Worm (Caenorhabditis elegans) whole organism, young adult: Measurements from ENCODE around the gene vms-1.

Source experiments
- B0261.1 ChIP-seq: sonication (generic microtip); optimal IDR thresholded peaks from 2 replicates; lab custom pipeline; 2016; ENCODE audit warnings: mild to moderate bottlenecking, missing genetic modification characterization, moderate library complexity, missing compliant biosample characterization
- F23B12.7 ChIP-seq: sonication (generic microtip); optimal IDR thresholded peaks from 2 replicates; lab custom pipeline; 2017; ENCODE audit warnings: missing genetic modification characterization, mild to moderate bottlenecking, missing compliant biosample characterization, antibody characterized with exemption, moderate library complexity; ENCODE audit not compliant: insufficient read depth
- F39B2.1 ChIP-seq: fragments of 200-800 bp; sonication (Bioruptor generic); IDR thresholded peaks from 2 replicates; pipeline ENCODE4 v1.3.6; 2022; ENCODE audit warnings: missing genetic modification reagents, missing genetic modification characterization, missing compliant biosample characterization
- F52B5.7 ChIP-seq: sonication (generic microtip); optimal IDR thresholded peaks from 2 replicates; lab custom pipeline; 2016; ENCODE audit warnings: mild to moderate bottlenecking, missing genetic modification characterization, missing compliant biosample characterization
- F57A8.1 ChIP-seq: fragments of 200-800 bp; sonication (Bioruptor generic); optimal IDR thresholded peaks from 2 replicates; lab custom pipeline; 2018; ENCODE audit warnings: mild to moderate bottlenecking, missing genetic modification characterization, moderate library complexity, missing compliant biosample characterization
- Y53F4B.3 ChIP-seq: fragments of 200-800 bp; sonication (Bioruptor generic); IDR thresholded peaks from 2 replicates; pipeline ENCODE4 v1.3.6; 2022; ENCODE audit warnings: missing genetic modification reagents, missing genetic modification characterization, missing compliant biosample characterization
- Y95B8A.8 ChIP-seq: fragments of 200-800 bp; sonication (Bioruptor generic); IDR thresholded peaks from 2 replicates; pipeline ENCODE4 v1.3.6; 2022; ENCODE audit warnings: missing genetic modification reagents, missing genetic modification characterization, missing compliant biosample characterization
- aptf-2 ChIP-seq: fragments of 200-800 bp; sonication (Bioruptor generic); conservative IDR thresholded peaks from 2 replicates; pipeline ENCODE4 v1.3.6; 2022; ENCODE audit warnings: missing genetic modification reagents, missing genetic modification characterization, missing compliant biosample characterization
- atf-7 ChIP-seq: sonication (generic microtip); optimal IDR thresholded peaks from 2 replicates; lab custom pipeline; 2017; ENCODE audit warnings: mild to moderate bottlenecking, missing genetic modification characterization, missing compliant biosample characterization
- attf-5 ChIP-seq: fragments of 200-800 bp; sonication (Bioruptor generic); optimal IDR thresholded peaks from 2 replicates; lab custom pipeline; 2018; ENCODE audit warnings: mild to moderate bottlenecking, missing genetic modification characterization, missing compliant biosample characterization
- bed-1 ChIP-seq: fragments of 200-800 bp; sonication (Bioruptor generic); IDR thresholded peaks from 2 replicates; pipeline ENCODE4 v1.3.6; 2022; ENCODE audit warnings: missing genetic modification reagents, missing genetic modification characterization, missing compliant biosample characterization
- ceh-58 ChIP-seq: fragments of 200-800 bp; sonication (Bioruptor generic); IDR thresholded peaks from 2 replicates; pipeline ENCODE4 v1.3.6; 2022; ENCODE audit warnings: missing genetic modification characterization, missing compliant biosample characterization
- dpff-1 ChIP-seq: sonication (generic microtip); optimal IDR thresholded peaks from 2 replicates; lab custom pipeline; 2017; ENCODE audit warnings: mild to moderate bottlenecking, missing genetic modification characterization, missing compliant biosample characterization
- egl-18 ChIP-seq: fragments of 200-800 bp; sonication (Bioruptor generic); IDR thresholded peaks from 2 replicates; pipeline ENCODE4 v1.3.6; 2022; ENCODE audit warnings: missing genetic modification reagents, missing genetic modification characterization, missing compliant biosample characterization
- egl-44 ChIP-seq: fragments of 200-800 bp; sonication (Bioruptor generic); IDR thresholded peaks from 2 replicates; pipeline ENCODE4 v1.3.6; 2022; ENCODE audit warnings: missing genetic modification reagents, missing genetic modification characterization, missing compliant biosample characterization
- ekl-4 ChIP-seq: fragments of 200-800 bp; sonication (Bioruptor generic); IDR thresholded peaks from 2 replicates; pipeline ENCODE4 v1.3.6; 2022; ENCODE audit warnings: missing genetic modification reagents, missing genetic modification characterization, missing compliant biosample characterization
- ets-4 ChIP-seq: fragments of 200-800 bp; sonication (Bioruptor generic); optimal IDR thresholded peaks from 2 replicates; lab custom pipeline; 2018; ENCODE audit warnings: mild to moderate bottlenecking, missing genetic modification characterization, missing compliant biosample characterization
- fkh-3 ChIP-seq: sonication (generic microtip); optimal IDR thresholded peaks from 2 replicates; lab custom pipeline; 2016; ENCODE audit warnings: mild to moderate bottlenecking, missing genetic modification characterization, missing compliant biosample characterization
- gei-17 ChIP-seq: fragments of 200-800 bp; sonication (Bioruptor generic); optimal IDR thresholded peaks from 2 replicates; lab custom pipeline; 2018; ENCODE audit warnings: mild to moderate bottlenecking, missing genetic modification characterization, missing compliant biosample characterization
- hlh-12 ChIP-seq: sonication (generic microtip); optimal IDR thresholded peaks from 2 replicates; lab custom pipeline; 2016; ENCODE audit warnings: missing genetic modification characterization, missing compliant biosample characterization
- hlh-26 ChIP-seq: fragments of 200-800 bp; sonication (Bioruptor generic); conservative IDR thresholded peaks from 2 replicates; pipeline ENCODE4 v1.3.6; 2022; ENCODE audit warnings: missing genetic modification reagents, missing genetic modification characterization, missing compliant biosample characterization
- hmg-1.2 ChIP-seq: fragments of 200-800 bp; sonication (Bioruptor generic); IDR thresholded peaks from 2 replicates; pipeline ENCODE4 v1.3.6; 2022; ENCODE audit warnings: missing genetic modification reagents, missing genetic modification characterization, missing compliant biosample characterization
- let-607 ChIP-seq, 2 experiments: fragments of 200-800 bp in 1 of 2; sonication (Bioruptor generic) in 1 of 2; sonication (generic microtip) in 1 of 2; optimal IDR thresholded peaks; 2 replicates each; lab custom pipeline; 2016 to 2018; ENCODE audit warnings: mild to moderate bottlenecking in 2 of 2, missing compliant biosample characterization in 2 of 2, missing genetic modification characterization in 2 of 2, moderate library complexity in 2 of 2, missing genotype in 1 of 2
- lsl-1 ChIP-seq: fragments of 200-800 bp; sonication (Bioruptor generic); optimal IDR thresholded peaks from 2 replicates; lab custom pipeline; 2018; ENCODE audit warnings: mild to moderate bottlenecking, missing genetic modification characterization, moderate library complexity, missing compliant biosample characterization
- lsy-27 ChIP-seq: sonication (generic microtip); optimal IDR thresholded peaks from 2 replicates; lab custom pipeline; 2017; ENCODE audit warnings: missing genetic modification characterization, mild to moderate bottlenecking, missing compliant biosample characterization, antibody characterized with exemption, missing genotype, borderline replicate concordance; ENCODE audit not compliant: insufficient read depth
- mes-4 ChIP-seq: sonication (generic microtip); optimal IDR thresholded peaks from 2 replicates; lab custom pipeline; 2016; ENCODE audit warnings: missing genotype, missing genetic modification characterization, missing compliant biosample characterization
- nhr-179 ChIP-seq: sonication (generic microtip); optimal IDR thresholded peaks from 2 replicates; lab custom pipeline; 2016; ENCODE audit warnings: mild to moderate bottlenecking, missing genetic modification characterization, missing compliant biosample characterization
- nhr-80 ChIP-seq: sonication (generic microtip); optimal IDR thresholded peaks from 2 replicates; lab custom pipeline; 2016; ENCODE audit warnings: missing genetic modification characterization, missing compliant biosample characterization
- pha-4 ChIP-seq: fragments of 150-350 bp; sonication (generic microtip); optimal IDR thresholded peaks from 2 replicates; lab custom pipeline; 2014; ENCODE audit warnings: missing biosample characterization, missing genetic modification reagents, missing genetic modification characterization
- rcor-1 ChIP-seq: fragments of 200-800 bp; sonication (Bioruptor generic); IDR thresholded peaks from 2 replicates; pipeline ENCODE4 v1.3.6; 2022; ENCODE audit warnings: missing genetic modification reagents, missing genetic modification characterization, missing compliant biosample characterization
- sea-2 ChIP-seq: fragments of 200-800 bp; sonication (Bioruptor generic); IDR thresholded peaks from 2 replicates; pipeline ENCODE4 v1.3.6; 2022; ENCODE audit warnings: missing genetic modification characterization, missing compliant biosample characterization
- snpc-1.1 ChIP-seq: sonication (generic microtip); optimal IDR thresholded peaks from 2 replicates; lab custom pipeline; 2017; ENCODE audit warnings: missing genetic modification characterization, mild to moderate bottlenecking, missing compliant biosample characterization, antibody characterized with exemption, moderate library complexity, missing genotype, missing genetic modification reagents; ENCODE audit not compliant: insufficient read depth
- snpc-3.4 ChIP-seq: sonication (generic microtip); optimal IDR thresholded peaks from 2 replicates; lab custom pipeline; 2017; ENCODE audit warnings: missing genetic modification characterization, mild to moderate bottlenecking, missing compliant biosample characterization, antibody characterized with exemption, moderate library complexity, missing genotype, missing genetic modification reagents
- unc-130 ChIP-seq: sonication (generic microtip); optimal IDR thresholded peaks from 2 replicates; lab custom pipeline; 2016; ENCODE audit warnings: missing genetic modification reagents, missing genetic modification characterization, missing compliant biosample characterization
- zfh-2 ChIP-seq: fragments of 200-800 bp; sonication (Bioruptor generic); conservative IDR thresholded peaks from 2 replicates; pipeline ENCODE4 v1.3.6; 2022; ENCODE audit warnings: missing genetic modification reagents, missing genetic modification characterization, missing compliant biosample characterization
- ztf-25 ChIP-seq: fragments of 200-800 bp; sonication (Bioruptor generic); IDR thresholded peaks from 2 replicates; pipeline ENCODE4 v1.3.6; 2022; ENCODE audit warnings: missing genetic modification reagents, missing genetic modification characterization, missing compliant biosample characterization
- ztf-28 ChIP-seq: fragments of 200-800 bp; sonication (Bioruptor generic); IDR thresholded peaks from 2 replicates; pipeline ENCODE4 v1.3.6; 2022; ENCODE audit warnings: missing genetic modification reagents, missing genetic modification characterization, missing compliant biosample characterization
- ztf-6 ChIP-seq: fragments of 200-800 bp; sonication (Bioruptor generic); IDR thresholded peaks from 2 replicates; pipeline ENCODE4 v1.3.6; 2022; ENCODE audit warnings: missing genetic modification reagents, missing genetic modification characterization, missing compliant biosample characterization

vms-1 gene

DNA sequence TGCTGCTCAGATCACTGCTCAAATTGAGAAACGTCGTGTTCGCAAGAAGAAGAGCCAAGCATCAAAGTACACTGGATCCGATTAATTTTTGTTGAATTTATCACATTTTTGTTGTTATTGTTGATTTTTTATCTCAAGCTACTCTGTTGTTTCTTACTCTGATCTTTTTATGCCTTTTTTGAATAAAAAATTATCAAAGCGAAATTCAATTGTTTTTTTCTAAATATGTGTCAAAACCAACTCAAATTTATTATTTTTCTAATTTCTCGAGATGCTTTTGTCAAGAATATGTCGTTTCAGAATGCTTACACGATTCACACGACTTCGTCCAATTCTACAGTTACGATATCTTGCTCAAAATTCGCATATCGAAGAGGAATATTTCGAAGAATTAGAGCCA, 40.9 kb upstream of the vms-1 start, which contains the start of gene K12H4.2 (continued):
- no peak for TF ChIP-seq ets-4 (GFP tag; lab: Kevin White, UChicago)

DNA sequence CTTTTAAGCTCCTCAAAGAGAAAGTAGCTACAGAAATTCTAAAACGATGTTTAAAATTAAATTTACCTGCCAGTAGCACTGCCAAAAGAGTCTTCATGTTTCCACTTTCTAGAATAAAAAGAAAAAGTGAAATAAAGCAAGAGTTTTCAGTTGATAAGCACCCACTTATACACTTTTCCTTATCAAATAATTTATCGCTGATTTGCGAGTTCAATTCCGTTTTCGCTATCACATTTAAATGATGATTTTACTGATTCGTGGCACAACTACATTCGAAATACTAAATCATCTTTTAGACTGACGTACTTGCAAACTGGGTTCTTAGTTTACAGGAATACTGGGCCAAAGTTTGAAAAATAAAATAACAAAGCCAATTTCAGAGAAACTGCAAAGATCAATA, 37.4 kb upstream of the vms-1 start, which contains the start of gene K12H4.7:
Gene K12H4.7 (minus strand): TSS at position 138 of the 400 bp plus-strand sequence.
- TF ChIP-seq F23B12.7 (tag; lab: Kevin White, UChicago) (no peak), nhr-80 (tag; lab: Kevin White, UChicago) (peak; percentile 64), ets-4 (GFP tag; lab: Kevin White, UChicago) (peak; percentile 31), let-607 (tag; optimal IDR thresholded peaks at IDR 0.05; lab: Kevin White, UChicago) (peak; percentile 6 to 61), fkh-3 (no peak)

DNA sequence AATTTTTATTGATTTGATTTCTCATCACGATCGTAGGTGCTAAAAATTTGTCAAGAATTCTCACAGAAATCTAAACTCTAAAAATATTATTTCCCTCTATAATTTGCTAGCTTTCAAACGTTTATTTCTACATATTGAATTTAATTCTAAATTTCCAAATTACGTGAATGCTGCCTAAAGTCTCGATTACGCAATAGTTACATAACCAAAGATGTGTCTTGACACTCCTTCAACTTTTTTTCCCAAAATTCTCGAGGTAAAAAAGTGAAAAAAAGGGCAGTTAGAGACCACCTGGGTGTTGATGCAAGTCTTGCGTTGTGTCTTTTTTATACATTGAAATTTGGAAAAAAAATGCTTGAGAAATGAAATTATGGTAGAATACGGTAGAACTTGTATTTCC, 36.5 kb upstream of the vms-1 start:
- TF ChIP-seq unc-130 (GFP tag; lab: Kevin White, UChicago) (no peak), lsl-1 (GFP tag; lab: Kevin White, UChicago) (no peak), snpc-1.1 (tag; lab: Kevin White, UChicago) (no peak), B0261.1 (tag; lab: Kevin White, UChicago) (no peak), hlh-12 (tag; lab: Kevin White, UChicago) (no peak), ekl-4 (GFP tag; lab: Robert Waterston, UW) (no peak), F39B2.1 (GFP tag; lab: Robert Waterston, UW) (no peak), zfh-2 (GFP tag; lab: Robert Waterston, UW) (no peak), sea-2 (GFP tag; lab: Robert Waterston, UW) (no peak), ets-4 (GFP tag; lab: Kevin White, UChicago) (no peak), dpff-1 (tag; lab: Kevin White, UChicago) (no peak)

DNA sequence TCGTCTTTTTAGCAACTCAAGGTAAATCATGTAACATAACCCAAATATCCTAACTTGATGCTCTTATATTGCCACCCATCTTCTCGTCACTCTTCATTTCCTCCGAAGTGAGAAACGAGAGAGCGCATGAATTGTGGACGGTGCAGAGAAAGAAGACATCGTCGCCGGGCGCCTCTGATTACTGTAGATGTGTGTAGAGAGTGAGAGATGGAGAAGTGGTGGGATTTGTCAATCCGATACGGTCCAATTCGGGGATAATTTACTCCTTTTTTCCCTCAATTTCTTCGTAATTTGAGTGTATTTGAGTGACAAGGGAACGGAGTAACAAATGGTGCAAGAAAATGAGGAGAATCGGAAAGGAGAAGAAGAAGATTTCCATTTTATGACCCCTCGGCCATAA, 27.2 kb upstream of the vms-1 start:
- TF ChIP-seq mes-4 (tag; lab: Kevin White, UChicago) = no peak
- TF ChIP-seq sea-2 (GFP tag; lab: Robert Waterston, UW) = no peak
- TF ChIP-seq ceh-58 = no peak
- TF ChIP-seq bed-1 = no peak
- TF ChIP-seq Y95B8A.8 = no peak
- TF ChIP-seq egl-18 (GFP tag; lab: Robert Waterston, UW) = no peak
- no peak for TF ChIP-seq hmg-1.2 (GFP tag; lab: Robert Waterston, UW)
- TF ChIP-seq attf-5 (GFP tag; lab: Kevin White, UChicago) = no peak
- no peak for TF ChIP-seq B0261.1 (tag; lab: Kevin White, UChicago)
- TF ChIP-seq rcor-1 (GFP tag; lab: Robert Waterston, UW) = no peak
- no peak for TF ChIP-seq F57A8.1
- no peak for TF ChIP-seq egl-44
- no peak for TF ChIP-seq snpc-3.4
- TF ChIP-seq ztf-25 = no peak
- no peak for TF ChIP-seq hlh-26 (GFP tag; lab: Robert Waterston, UW)
- TF ChIP-seq, all 124 proteins: peak for 0

DNA sequence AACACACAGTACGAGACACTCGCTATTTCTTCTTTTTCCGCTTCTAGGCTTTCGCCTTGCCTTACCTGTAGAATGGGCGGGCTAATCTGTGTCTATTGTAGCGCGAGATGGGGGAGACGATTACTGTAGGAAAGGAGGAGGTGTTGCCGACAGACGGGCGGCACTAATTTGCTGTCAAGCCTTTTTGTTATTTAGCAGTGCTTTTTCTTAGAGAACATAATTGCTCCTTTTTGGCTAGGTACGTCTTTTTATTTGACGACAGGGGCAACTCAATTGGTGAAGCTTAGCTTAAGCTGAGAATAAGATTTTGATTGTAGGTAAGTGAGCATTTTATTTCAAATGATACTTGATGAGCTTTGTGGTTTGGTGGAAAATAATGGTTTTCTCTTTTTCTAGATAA, 24.7 kb upstream of the vms-1 start:
- TF ChIP-seq ztf-28 (GFP tag; lab: Robert Waterston, UW) (0 out of 2 replicates have a peak, but pooled peaks have one; percentile 8), F52B5.7 (no peak)
- TF ChIP-seq, all 124 proteins: peak for 1

DNA sequence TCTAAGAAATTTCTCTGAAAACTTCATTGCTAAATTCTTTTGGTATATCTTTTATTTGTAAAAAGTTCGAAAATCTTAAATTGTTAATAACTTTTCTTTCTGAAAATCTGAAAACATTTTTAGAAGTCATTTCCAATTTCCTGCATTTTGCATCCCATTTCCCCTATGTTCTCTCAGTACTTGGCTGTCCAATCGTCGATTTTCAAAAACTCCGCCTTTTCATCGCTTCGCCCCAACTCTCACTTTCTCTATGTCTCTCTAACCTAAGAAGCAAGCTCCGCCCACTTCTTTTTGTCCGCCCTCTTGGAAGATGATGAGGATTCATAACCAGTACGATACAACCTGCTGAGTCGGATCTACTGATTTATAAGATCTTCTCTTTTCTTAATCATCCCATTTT, 23.2 kb upstream of the vms-1 start:
- TF ChIP-seq aptf-2 (GFP tag; lab: Robert Waterston, UW) = no peak
- TF ChIP-seq atf-7 (tag; lab: Kevin White, UChicago) = no peak
- no peak for TF ChIP-seq gei-17 (GFP tag; lab: Kevin White, UChicago)
- no peak for TF ChIP-seq lsy-27 (tag; lab: Kevin White, UChicago)
- TF ChIP-seq nhr-179 (tag; lab: Kevin White, UChicago) = no peak
- TF ChIP-seq pha-4 = no peak
- TF ChIP-seq Y53F4B.3 = no peak
- TF ChIP-seq ztf-6 (GFP tag; lab: Robert Waterston, UW) = no peak
